Worm (Caenorhabditis elegans): Measurements from ENCODE around the gene F46B3.16.
A peak's percentile ranks its signal among the peaks of the same experiment; 100 is the strongest.

Gene F46B3.16

DNA sequence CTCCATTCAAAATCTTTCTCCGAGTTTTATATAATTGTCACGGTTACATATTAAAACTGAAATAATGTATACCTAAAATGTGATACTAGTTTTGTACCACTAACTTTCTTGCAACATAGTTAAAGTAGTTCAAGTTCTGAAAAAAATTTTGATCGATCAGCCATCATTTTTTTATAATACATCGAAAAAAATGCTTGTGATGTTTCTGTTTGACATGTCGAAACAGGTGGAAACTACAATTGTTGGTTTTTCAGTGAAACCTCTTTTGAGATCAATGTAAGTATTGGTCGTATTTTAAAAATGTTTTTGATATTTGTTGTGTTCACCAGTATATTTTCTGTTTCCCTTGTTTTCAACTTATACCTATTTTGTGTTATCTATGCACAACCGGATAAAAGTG lies 4.9 kb downstream of the F46B3.16 start, which contains the start of gene srxa-14:
Gene srxa-14 (plus strand): TSS at position 301 of the 400 bp plus-strand sequence.
- TF ChIP-seq ceh-30 (tag; optimal IDR thresholded peaks at IDR 0.05) (no peak), pha-4 (tag; optimal IDR thresholded peaks at IDR 0.05) (no peak), ceh-18 (tag; optimal IDR thresholded peaks at IDR 0.05) (no peak), tbx-7 (tag; optimal IDR thresholded peaks at IDR 0.05) (no peak), ceh-48 (tag; optimal IDR thresholded peaks at IDR 0.05) (no peak), K09A11.1 (tag; optimal IDR thresholded peaks at IDR 0.05; ENCODE audit: insufficient read depth) (no peak), lin-11 (tag; optimal IDR thresholded peaks at IDR 0.05) (no peak), fkh-6 (tag; optimal IDR thresholded peaks at IDR 0.05) (no peak)

- TF ChIP-seq sox-4 (tag; optimal IDR thresholded peaks at IDR 0.05): no peak
- no peak for TF ChIP-seq ceh-19 (GFP tag; optimal IDR thresholded peaks at IDR 0.05)
- TF ChIP-seq Y22D7AL.16 (tag; optimal IDR thresholded peaks at IDR 0.05): no peak
- no peak for TF ChIP-seq pag-3 (tag; optimal IDR thresholded peaks at IDR 0.05; ENCODE audit: borderline replicate concordance)
These were observed 7.5 kb downstream of the F46B3.16 start, which contains the start of gene srxa-15 for ce11 chrV:20641896-20642295. Gene srxa-15 (plus strand): TSS chrV:20642196.

- TF ChIP-seq unc-42 (tag; optimal IDR thresholded peaks at IDR 0.05): peak; percentile 53
- no peak for TF ChIP-seq unc-86 (tag; optimal IDR thresholded peaks at IDR 0.05)
These were observed 11.0 kb downstream of the F46B3.16 start for ce11 chrV:20645479-20645878.

- no peak for TF ChIP-seq unc-3 (GFP tag; conservative IDR thresholded peaks at IDR 0.05)
- TF ChIP-seq unc-3 (tag; optimal IDR thresholded peaks at IDR 0.05): no peak
- TF ChIP-seq sox-4 (tag; optimal IDR thresholded peaks at IDR 0.05): no peak
- TF ChIP-seq dve-1 (tag; optimal IDR thresholded peaks at IDR 0.05): no peak
- TF ChIP-seq fkh-10 (GFP tag; optimal IDR thresholded peaks at IDR 0.05): no peak
- no peak for TF ChIP-seq sdc-2 (tag; optimal IDR thresholded peaks at IDR 0.05)
These were observed 14.4 kb downstream of the F46B3.16 start for ce11 chrV:20648868-20649267.

- TF ChIP-seq pha-4 (tag; optimal IDR thresholded peaks at IDR 0.05) (no peak), unc-42 (tag; optimal IDR thresholded peaks at IDR 0.05) (peak; percentile 80), lim-6 (tag; optimal IDR thresholded peaks at IDR 0.05) (no peak), hlh-15 (tag; optimal IDR thresholded peaks at IDR 0.05) (no peak), ceh-2 (tag; optimal IDR thresholded peaks at IDR 0.05) (no peak)
These were observed 17.5 kb downstream of the F46B3.16 start for ce11 chrV:20651923-20652322.

ce11 chrV:20654350-20654749 lies 19.9 kb downstream of the F46B3.16 start, which contains the start of gene mnr-1:
Gene mnr-1 (plus strand): TSS chrV:20654650.
- TF ChIP-seq sdc-2 (tag; optimal IDR thresholded peaks at IDR 0.05) (no peak), ceh-30 (tag; optimal IDR thresholded peaks at IDR 0.05) (no peak), ztf-16 (tag; optimal IDR thresholded peaks at IDR 0.05) (no peak), che-1 (tag; optimal IDR thresholded peaks at IDR 0.05) (no peak), hlh-13 (GFP tag; optimal IDR thresholded peaks at IDR 0.05) (no peak), eyg-1 (tag; optimal IDR thresholded peaks at IDR 0.05) (no peak), pqm-1 (tag; optimal IDR thresholded peaks at IDR 0.05) (no peak), tbx-7 (tag; optimal IDR thresholded peaks at IDR 0.05) (no peak), unc-86 (tag; optimal IDR thresholded peaks at IDR 0.05) (no peak), C08G9.2 (tag; optimal IDR thresholded peaks at IDR 0.05) (no peak), lim-6 (tag; optimal IDR thresholded peaks at IDR 0.05) (no peak), lin-11 (tag; optimal IDR thresholded peaks at IDR 0.05) (no peak), ceh-31 (tag; optimal IDR thresholded peaks at IDR 0.05) (no peak), ceh-9 (tag; optimal IDR thresholded peaks at IDR 0.05) (no peak), dve-1 (tag; optimal IDR thresholded peaks at IDR 0.05) (no peak), hlh-15 (tag; optimal IDR thresholded peaks at IDR 0.05) (no peak), zip-5 (tag; optimal IDR thresholded peaks at IDR 0.05) (no peak), pax-1 (tag; optimal IDR thresholded peaks at IDR 0.05) (no peak), unc-3 (GFP tag; conservative IDR thresholded peaks at IDR 0.05) (no peak), unc-3 (tag; optimal IDR thresholded peaks at IDR 0.05) (no peak), gmeb-2 (tag; optimal IDR thresholded peaks at IDR 0.05) (no peak)
